Worm (Caenorhabditis elegans): ENCODE data around the gene F44F4.15.
A peak's percentile ranks its signal among the peaks of the same experiment; 100 is the strongest.

F44F4.15 gene

ce11 chrII:10948236-10949025 lies 34.0 kb downstream of the F44F4.15 start (continued):
- no peak for TF ChIP-seq ceh-100 (GFP tag; IDR thresholded peaks at IDR 0.05)
- no peak for TF ChIP-seq sdz-38 (tag; optimal IDR thresholded peaks at IDR 0.05)
- TF ChIP-seq madf-10 (tag; optimal IDR thresholded peaks at IDR 0.05), result no peak
- TF ChIP-seq athp-1 (tag; optimal IDR thresholded peaks at IDR 0.05), result no peak
- no peak for TF ChIP-seq C17E4.6 (GFP tag; IDR thresholded peaks at IDR 0.05)
- TF ChIP-seq aptf-2 (GFP tag; conservative IDR thresholded peaks at IDR 0.05), result no peak
- peak; percentile 18 for TF ChIP-seq dpl-1 (GFP tag; optimal IDR thresholded peaks at IDR 0.05)
- TF ChIP-seq F55B11.4 (tag; optimal IDR thresholded peaks at IDR 0.05; ENCODE audit: borderline replicate concordance, insufficient read depth), result no peak
- no peak for TF ChIP-seq K12H6.12 (tag; optimal IDR thresholded peaks at IDR 0.05)
- TF ChIP-seq ztf-22 (GFP tag; optimal IDR thresholded peaks at IDR 0.05), result no peak
- TF ChIP-seq xnd-1 (tag; optimal IDR thresholded peaks at IDR 0.05), result no peak
- TF ChIP-seq F22D6.2 (tag; optimal IDR thresholded peaks at IDR 0.05), result no peak
- TF ChIP-seq hlh-26 (GFP tag; conservative IDR thresholded peaks at IDR 0.05), result no peak
- no peak for TF ChIP-seq sptf-2 (GFP tag; optimal IDR thresholded peaks at IDR 0.05)
- TF ChIP-seq nhr-80 (tag; optimal IDR thresholded peaks at IDR 0.05), result no peak
- TF ChIP-seq madf-6 (GFP tag; IDR thresholded peaks at IDR 0.05), result peak; percentile 63
- TF ChIP-seq ZK185.1 (tag; optimal IDR thresholded peaks at IDR 0.05; ENCODE audit: poor library complexity, severe bottlenecking), result no peak
- no peak for TF ChIP-seq F52B5.7 (tag; optimal IDR thresholded peaks at IDR 0.05)
- no peak for TF ChIP-seq hsf-1 (GFP tag; IDR thresholded peaks at IDR 0.05)
- no peak for TF ChIP-seq unc-130 (GFP tag; optimal IDR thresholded peaks at IDR 0.05)
- 0 out of 2 replicates have a peak, but pooled peaks have one; percentile 33 for TF ChIP-seq madf-8 (GFP tag; conservative IDR thresholded peaks at IDR 0.05)
- no peak for TF ChIP-seq F10E7.11 (tag; optimal IDR thresholded peaks at IDR 0.05)
- TF ChIP-seq ccch-3 (GFP tag; optimal IDR thresholded peaks at IDR 0.05), result no peak
- TF ChIP-seq lin-26 (GFP tag; IDR thresholded peaks at IDR 0.05), result no peak
- TF ChIP-seq lir-1 (GFP tag; conservative IDR thresholded peaks at IDR 0.05), result no peak
- no peak for TF ChIP-seq snpc-1.1 (tag; optimal IDR thresholded peaks at IDR 0.05; ENCODE audit: insufficient read depth)
- no peak for TF ChIP-seq nfya-2 (GFP tag; IDR thresholded peaks at IDR 0.05)
- no peak for TF ChIP-seq nhr-120 (GFP tag; IDR thresholded peaks at IDR 0.05)
- no peak for TF ChIP-seq ama-1 (optimal IDR thresholded peaks at IDR 0.05)
- TF ChIP-seq ama-1 (GFP tag; optimal IDR thresholded peaks at IDR 0.05), result no peak
- peak; percentile 39 for TF ChIP-seq lsl-1 (GFP tag; optimal IDR thresholded peaks at IDR 0.05)
- TF ChIP-seq die-1 (tag; optimal IDR thresholded peaks at IDR 0.05), result no peak
- no peak for TF ChIP-seq egrh-3 (GFP tag; IDR thresholded peaks at IDR 0.05)
- TF ChIP-seq mcd-1 (GFP tag; IDR thresholded peaks at IDR 0.05), result peak; percentile 57

ce11 chrII:10949383-10949782 lies 34.9 kb downstream of the F44F4.15 start:
- no peak for TF ChIP-seq K11D2.4 (GFP tag; IDR thresholded peaks at IDR 0.05)
- peak; percentile 58 for TF ChIP-seq nhr-80 (tag; optimal IDR thresholded peaks at IDR 0.05)
- no peak for TF ChIP-seq cebp-1 (GFP tag; IDR thresholded peaks at IDR 0.05)
- peak; percentile 56 for TF ChIP-seq cebp-1 (tag; optimal IDR thresholded peaks at IDR 0.05)
